Worm (Caenorhabditis elegans) whole organism, L2 larva: ENCODE results near the gene W10G11.19.

Source experiments
- C34F6.9 ChIP-seq: fragments of 150-350 bp; optimal IDR thresholded peaks from 2 replicates; lab custom pipeline; 2014; ENCODE audit warnings: missing biosample characterization, missing genetic modification characterization
- F13H6.1 ChIP-seq: sonication (generic microtip); optimal IDR thresholded peaks from 2 replicates; lab custom pipeline; 2016; ENCODE audit warnings: missing genetic modification characterization, missing compliant biosample characterization
- R02D3.7 ChIP-seq: fragments of 150-350 bp; optimal IDR thresholded peaks from 2 replicates; lab custom pipeline; 2014; ENCODE audit warnings: missing biosample characterization, missing genetic modification characterization
- Y55F3AM.14 ChIP-seq: fragments of 200-800 bp; sonication (Bioruptor generic); optimal IDR thresholded peaks from 2 replicates; lab custom pipeline; 2018; ENCODE audit warnings: mild to moderate bottlenecking, missing genetic modification characterization, missing compliant biosample characterization
- ZK546.5 ChIP-seq: sonication (generic microtip); optimal IDR thresholded peaks from 2 replicates; lab custom pipeline; 2017; ENCODE audit warnings: missing biosample characterization, missing genetic modification characterization
- alr-1 ChIP-seq: fragments of 150-350 bp; optimal IDR thresholded peaks from 2 replicates; lab custom pipeline; 2014; ENCODE audit warnings: missing biosample characterization, missing genetic modification characterization
- aly-2 ChIP-seq: fragments of 150-350 bp; optimal IDR thresholded peaks from 2 replicates; lab custom pipeline; 2014; ENCODE audit warnings: missing biosample characterization, missing genetic modification characterization
- ama-1 ChIP-seq: fragments of 150-350 bp; optimal IDR thresholded peaks from 2 replicates; lab custom pipeline; 2018; ENCODE audit warnings: inconsistent platforms
- blmp-1 ChIP-seq: sonication (generic microtip); optimal IDR thresholded peaks from 2 replicates; lab custom pipeline; 2017; ENCODE audit warnings: missing genetic modification characterization, mild to moderate bottlenecking, missing compliant biosample characterization, antibody characterized with exemption, moderate library complexity; ENCODE audit not compliant: insufficient read depth
- ceh-16 ChIP-seq: fragments of 150-350 bp; optimal IDR thresholded peaks from 2 replicates; lab custom pipeline; 2014; ENCODE audit warnings: missing biosample characterization, missing genetic modification characterization
- ceh-82 ChIP-seq: fragments of 150-350 bp; optimal IDR thresholded peaks from 2 replicates; lab custom pipeline; 2014; ENCODE audit warnings: missing biosample characterization, missing genetic modification characterization
- crh-2 ChIP-seq: sonication (generic microtip); optimal IDR thresholded peaks from 2 replicates; lab custom pipeline; 2017; ENCODE audit warnings: missing biosample characterization, missing genetic modification characterization
- dmd-4 ChIP-seq: sonication (generic microtip); optimal IDR thresholded peaks from 2 replicates; lab custom pipeline; 2017; ENCODE audit warnings: missing biosample characterization, missing genetic modification characterization
- egl-27 ChIP-seq: sonication (generic microtip); optimal IDR thresholded peaks from 3 replicates; lab custom pipeline; 2017; ENCODE audit warnings: missing biosample characterization, missing genetic modification reagents, missing genetic modification characterization
- elt-1 ChIP-seq: fragments of 150-350 bp; optimal IDR thresholded peaks from 2 replicates; lab custom pipeline; 2014; ENCODE audit warnings: missing biosample characterization, missing genetic modification characterization
- elt-3 ChIP-seq: sonication (generic microtip); optimal IDR thresholded peaks from 2 replicates; lab custom pipeline; 2017; ENCODE audit warnings: missing biosample characterization, missing genetic modification characterization
- fos-1 ChIP-seq: fragments of 150-350 bp; optimal IDR thresholded peaks from 2 replicates; lab custom pipeline; 2014; ENCODE audit warnings: missing biosample characterization, missing genetic modification characterization
- gmeb-1 ChIP-seq: fragments of 150-350 bp; optimal IDR thresholded peaks from 2 replicates; lab custom pipeline; 2014; ENCODE audit warnings: missing biosample characterization, missing genetic modification characterization
- lin-11 ChIP-seq: fragments of 150-350 bp; sonication (generic microtip); optimal IDR thresholded peaks from 2 replicates; lab custom pipeline; 2014; ENCODE audit warnings: missing biosample characterization, missing genetic modification characterization, inconsistent platforms, mixed read lengths
- lin-13 ChIP-seq: fragments of 150-350 bp; optimal IDR thresholded peaks from 2 replicates; lab custom pipeline; 2014; ENCODE audit warnings: missing biosample characterization, missing genetic modification reagents, missing genetic modification characterization
- lin-39 ChIP-seq: fragments of 150-350 bp; optimal IDR thresholded peaks from 2 replicates; lab custom pipeline; 2014; ENCODE audit warnings: missing biosample characterization, missing genetic modification reagents, missing genetic modification characterization
- lsy-2 ChIP-seq, 2 experiments: fragments of 150-350 bp in 1 of 2; sonication (generic microtip) in 1 of 2; optimal IDR thresholded peaks; 2 replicates each; lab custom pipeline; 2014 to 2017; ENCODE audit warnings: missing biosample characterization in 2 of 2, missing genetic modification characterization in 2 of 2
- mab-5 ChIP-seq: fragments of 150-350 bp; optimal IDR thresholded peaks from 2 replicates; lab custom pipeline; 2014; ENCODE audit warnings: missing biosample characterization, missing genetic modification characterization
- mbf-1 ChIP-seq: sonication (generic microtip); optimal IDR thresholded peaks from 2 replicates; lab custom pipeline; 2017; ENCODE audit warnings: missing biosample characterization, missing genetic modification characterization
- mdl-1 ChIP-seq, 2 experiments: fragments of 150-350 bp in 1 of 2; sonication (generic microtip) in 1 of 2; optimal IDR thresholded peaks; 2 replicates each; lab custom pipeline; 2017; ENCODE audit warnings: missing biosample characterization in 2 of 2, missing genetic modification characterization in 2 of 2
- nhr-10 ChIP-seq: sonication (generic microtip); optimal IDR thresholded peaks from 2 replicates; lab custom pipeline; 2017; ENCODE audit warnings: missing biosample characterization, missing genetic modification characterization
- nhr-11 ChIP-seq: fragments of 150-350 bp; optimal IDR thresholded peaks from 2 replicates; lab custom pipeline; 2014; ENCODE audit warnings: missing biosample characterization, missing genetic modification characterization
- nhr-12 ChIP-seq: fragments of 150-350 bp; optimal IDR thresholded peaks from 2 replicates; lab custom pipeline; 2014; ENCODE audit warnings: missing biosample characterization, missing genetic modification characterization
- nhr-129 ChIP-seq: fragments of 150-350 bp; optimal IDR thresholded peaks from 2 replicates; lab custom pipeline; 2014; ENCODE audit warnings: missing biosample characterization, missing genetic modification characterization
- nhr-21 ChIP-seq: fragments of 150-350 bp; optimal IDR thresholded peaks from 2 replicates; lab custom pipeline; 2014; ENCODE audit warnings: missing biosample characterization, missing genetic modification characterization
- nhr-23 ChIP-seq: fragments of 150-350 bp; optimal IDR thresholded peaks from 2 replicates; lab custom pipeline; 2014; ENCODE audit warnings: missing biosample characterization, missing genetic modification reagents, missing genetic modification characterization
- nhr-237 ChIP-seq: fragments of 150-350 bp; optimal IDR thresholded peaks from 2 replicates; lab custom pipeline; 2014; ENCODE audit warnings: missing biosample characterization, missing genetic modification characterization
- nhr-25 ChIP-seq: fragments of 150-350 bp; sonication (generic microtip); optimal IDR thresholded peaks from 3 replicates; lab custom pipeline; 2014; ENCODE audit warnings: missing biosample characterization, missing genetic modification characterization
- nhr-6 ChIP-seq: fragments of 150-350 bp; optimal IDR thresholded peaks from 2 replicates; lab custom pipeline; 2014; ENCODE audit warnings: missing biosample characterization, missing genetic modification characterization
- nhr-77 ChIP-seq: fragments of 150-350 bp; optimal IDR thresholded peaks from 2 replicates; lab custom pipeline; 2014; ENCODE audit warnings: missing biosample characterization, missing genetic modification characterization
- peb-1 ChIP-seq: fragments of 150-350 bp; optimal IDR thresholded peaks from 2 replicates; lab custom pipeline; 2014; ENCODE audit warnings: missing biosample characterization, missing genetic modification characterization
- sem-4 ChIP-seq: fragments of 150-350 bp; optimal IDR thresholded peaks from 2 replicates; lab custom pipeline; 2014; ENCODE audit warnings: missing biosample characterization, missing genetic modification reagents, missing genetic modification characterization
- skn-1 ChIP-seq: sonication (generic microtip); optimal IDR thresholded peaks from 2 replicates; lab custom pipeline; 2017; ENCODE audit warnings: missing biosample characterization, missing genetic modification characterization
- sma-3 ChIP-seq: sonication (generic microtip); optimal IDR thresholded peaks from 2 replicates; lab custom pipeline; 2016; ENCODE audit warnings: missing genetic modification reagents, missing genetic modification characterization, missing compliant biosample characterization
- sma-9 ChIP-seq, 2 experiments: fragments of 150-350 bp in 1 of 2; sonication (generic microtip) in 1 of 2; optimal IDR thresholded peaks; 2 replicates each; lab custom pipeline; 2014 to 2016; ENCODE audit warnings: missing genetic modification characterization in 2 of 2, mild to moderate bottlenecking in 1 of 2, missing biosample characterization in 1 of 2, missing compliant biosample characterization in 1 of 2, missing genetic modification reagents in 1 of 2, moderate library complexity in 1 of 2
- snpc-4 ChIP-seq: fragments of 150-350 bp; optimal IDR thresholded peaks from 2 replicates; lab custom pipeline; 2014; ENCODE audit warnings: missing biosample characterization, missing genetic modification characterization
- unc-39 ChIP-seq: fragments of 150-350 bp; optimal IDR thresholded peaks from 2 replicates; lab custom pipeline; 2014; ENCODE audit warnings: missing biosample characterization, missing genetic modification characterization
- unc-55 ChIP-seq: fragments of 150-350 bp; sonication (generic microtip); optimal IDR thresholded peaks from 3 replicates; lab custom pipeline; 2014; ENCODE audit warnings: missing biosample characterization, missing genetic modification reagents, missing genetic modification characterization
- unc-62 ChIP-seq: fragments of 150-350 bp; optimal IDR thresholded peaks from 2 replicates; lab custom pipeline; 2014; ENCODE audit warnings: missing biosample characterization, missing genetic modification reagents, missing genetic modification characterization
- zag-1 ChIP-seq: fragments of 150-350 bp; optimal IDR thresholded peaks from 2 replicates; lab custom pipeline; 2014; ENCODE audit warnings: missing biosample characterization, missing genetic modification characterization
- ztf-1 ChIP-seq: fragments of 200-800 bp; sonication (Bioruptor generic); conservative IDR thresholded peaks from 2 replicates; pipeline ENCODE4 v1.3.6; 2022; ENCODE audit warnings: missing genetic modification characterization, missing compliant biosample characterization
- ztf-11 ChIP-seq: sonication (generic microtip); optimal IDR thresholded peaks from 2 replicates; lab custom pipeline; 2017; ENCODE audit warnings: missing biosample characterization, missing genetic modification characterization
- ztf-4 ChIP-seq: fragments of 150-350 bp; optimal IDR thresholded peaks from 2 replicates; lab custom pipeline; 2014; ENCODE audit warnings: missing biosample characterization, missing genetic modification characterization

The W10G11.19 gene

ce11 chrII:3546381-3546931 lies 4.0 kb upstream of the W10G11.19 start, which contains the start of gene apd-3:
TSS of gene apd-3 (minus strand) at chrII:3546431.
- TF ChIP-seq unc-62 (GFP tag; lab: Kevin White, UChicago) (no peak), crh-2 (tag; lab: Kevin White, UChicago) (no peak), peb-1 (tag; lab: Kevin White, UChicago) (no peak), egl-27 (no peak)

- peak; percentile 46 for TF ChIP-seq mab-5
- no peak for TF ChIP-seq ztf-11
- TF ChIP-seq ceh-82 (tag; lab: Kevin White, UChicago) = no peak
- TF ChIP-seq C34F6.9 (tag; lab: Kevin White, UChicago) = peak; percentile 66
- no peak for TF ChIP-seq Y55F3AM.14
- TF ChIP-seq alr-1 (tag; lab: Kevin White, UChicago) = no peak
- no peak for TF ChIP-seq nhr-77 (tag; lab: Kevin White, UChicago)
- peak; percentile 16 for TF ChIP-seq snpc-4 (tag; lab: Kevin White, UChicago)
- TF ChIP-seq mbf-1 (tag; lab: Kevin White, UChicago) = no peak
- no peak for TF ChIP-seq aly-2 (tag; lab: Kevin White, UChicago)
- TF ChIP-seq unc-62 (GFP tag; lab: Kevin White, UChicago) = no peak
- TF ChIP-seq sma-3 = no peak
- no peak for TF ChIP-seq lin-39
- peak; percentile 66 for TF ChIP-seq unc-55 (GFP tag; lab: Kevin White, UChicago)
- TF ChIP-seq F13H6.1 (tag; lab: Kevin White, UChicago) = no peak
- TF ChIP-seq elt-1 (tag; lab: Kevin White, UChicago) = no peak
- no peak for TF ChIP-seq nhr-11 (tag; lab: Kevin White, UChicago)
- TF ChIP-seq nhr-23 (tag; lab: Kevin White, UChicago) = no peak
- no peak for TF ChIP-seq ZK546.5 (tag; lab: Kevin White, UChicago)
- TF ChIP-seq unc-39 (tag; lab: Kevin White, UChicago) = no peak
- TF ChIP-seq nhr-237 = no peak
- TF ChIP-seq R02D3.7 (tag; lab: Kevin White, UChicago) = no peak
- no peak for TF ChIP-seq ztf-4 (tag; lab: Kevin White, UChicago)
- no peak for TF ChIP-seq fos-1 (tag; lab: Kevin White, UChicago)
- TF ChIP-seq crh-2 (tag; lab: Kevin White, UChicago) = no peak
- no peak for TF ChIP-seq skn-1 (tag; lab: Kevin White, UChicago)
- TF ChIP-seq lsy-2 (tag; optimal IDR thresholded peaks at IDR 0.05; lab: Kevin White, UChicago) = peak in 1 of 2 experiments; percentile 68
- TF ChIP-seq peb-1 (tag; lab: Kevin White, UChicago) = no peak
- TF ChIP-seq mdl-1 (tag; optimal IDR thresholded peaks at IDR 0.05; lab: Kevin White, UChicago) = peak in 1 of 2 experiments; percentile 38
- TF ChIP-seq nhr-6 = no peak
- TF ChIP-seq elt-3 (tag; lab: Kevin White, UChicago) = no peak
- no peak for TF ChIP-seq nhr-10 (tag; lab: Kevin White, UChicago)
- no peak for TF ChIP-seq nhr-25 (tag; lab: Kevin White, UChicago)
- no peak for TF ChIP-seq nhr-12 (tag; lab: Kevin White, UChicago)
- no peak for TF ChIP-seq nhr-21 (tag; lab: Kevin White, UChicago)
- TF ChIP-seq sem-4 (tag; lab: Kevin White, UChicago) = no peak
- no peak for TF ChIP-seq ama-1 (lab: Kevin White, UChicago)
- no peak for TF ChIP-seq sma-9 (GFP tag; optimal IDR thresholded peaks at IDR 0.05; lab: Kevin White, UChicago)
- TF ChIP-seq sma-9 (tag; optimal IDR thresholded peaks at IDR 0.05; lab: Kevin White, UChicago) = no peak
- TF ChIP-seq blmp-1 (tag; lab: Kevin White, UChicago) = no peak
- TF ChIP-seq lin-13 (GFP tag; lab: Kevin White, UChicago) = peak; percentile 40
- TF ChIP-seq lin-11 (tag; lab: Kevin White, UChicago) = no peak
- no peak for TF ChIP-seq egl-27
- TF ChIP-seq dmd-4 (tag; lab: Kevin White, UChicago) = no peak
- TF ChIP-seq gmeb-1 = no peak
- TF ChIP-seq zag-1 (tag; lab: Kevin White, UChicago) = peak; percentile 42
- no peak for TF ChIP-seq ztf-1 (GFP tag; lab: Robert Waterston, UW)
- no peak for TF ChIP-seq ceh-16 (tag; lab: Kevin White, UChicago)
- peak; percentile 40 for TF ChIP-seq nhr-129
- TF ChIP-seq, all 48 proteins: peak for 9
These were observed 3.2 kb upstream of the W10G11.19 start for ce11 chrII:3547282-3547681.
